Fruit fly (Drosophila melanogaster) S2 (cell line): ENCODE measurements around the gene PhKgamma.

Source experiments
- CG8478 ChIP-seq: fragments of >200 bp; optimal IDR thresholded peaks from 2 replicates; lab custom pipeline; 2018
- CTCF ChIP-seq, 2 experiments: fragments of >200 bp; optimal IDR thresholded peaks; 2 replicates each; lab custom pipeline; 2018

The PhKgamma gene

DNA sequence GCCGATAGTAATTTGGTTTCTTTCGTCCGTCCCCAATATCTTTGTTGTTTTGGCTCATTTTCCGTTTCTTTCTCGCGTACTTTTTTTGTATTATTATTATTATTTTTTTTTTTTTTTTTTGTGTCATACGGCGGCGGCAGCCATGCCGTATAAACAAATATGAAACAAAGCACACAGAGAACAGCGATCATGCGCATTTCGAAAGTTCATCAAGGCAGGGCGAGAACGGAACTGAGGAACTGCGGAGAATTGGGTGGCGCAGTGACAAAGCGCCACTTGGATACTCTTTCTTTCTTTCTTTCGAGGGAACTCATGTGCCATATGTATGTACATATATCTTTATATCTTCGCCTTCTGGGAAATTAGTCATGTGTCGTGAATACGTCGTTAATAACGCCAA is 10.5 kb upstream of the PhKgamma start:
- no peak for TF ChIP-seq CG8478
- TF ChIP-seq CTCF (optimal IDR thresholded peaks at IDR 0.05; lab: Kevin White, UChicago), result no peak

DNA sequence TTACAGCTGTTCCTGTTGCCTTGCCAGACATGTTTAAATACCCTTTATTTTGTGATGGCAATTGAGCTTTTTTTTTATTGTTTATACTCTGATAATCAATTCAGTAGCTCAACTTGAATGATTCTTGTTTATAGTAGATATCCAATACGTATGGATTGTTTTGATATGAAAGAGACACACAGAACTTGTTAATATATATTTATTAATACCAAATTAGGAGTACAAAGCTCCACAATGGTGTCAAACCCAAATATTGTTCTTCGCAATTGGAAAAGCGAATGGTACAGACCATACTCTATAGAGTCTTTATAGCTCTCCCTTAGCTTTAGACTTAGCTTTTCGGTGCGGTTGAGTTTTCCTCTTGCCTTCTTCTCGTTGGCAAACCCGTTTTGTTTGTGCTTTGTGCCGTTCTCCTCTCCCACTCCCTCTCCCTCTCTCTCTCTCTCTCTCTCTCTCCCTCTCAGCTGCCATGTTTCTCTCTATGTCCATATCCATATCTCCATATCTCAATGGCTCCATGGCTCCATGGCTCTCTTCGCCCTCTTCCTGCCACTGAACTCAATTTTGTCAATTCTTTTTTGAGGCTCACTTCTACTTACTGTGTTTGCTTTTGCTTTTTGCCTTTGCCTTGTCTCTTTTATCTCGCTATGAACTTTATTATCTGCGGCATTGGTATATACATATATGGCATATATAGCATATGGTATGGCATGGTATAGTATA is 8.9 kb upstream of the PhKgamma start:
- TF ChIP-seq CG8478 (no peak), CTCF (optimal IDR thresholded peaks at IDR 0.05; lab: Kevin White, UChicago) (no peak)

DNA sequence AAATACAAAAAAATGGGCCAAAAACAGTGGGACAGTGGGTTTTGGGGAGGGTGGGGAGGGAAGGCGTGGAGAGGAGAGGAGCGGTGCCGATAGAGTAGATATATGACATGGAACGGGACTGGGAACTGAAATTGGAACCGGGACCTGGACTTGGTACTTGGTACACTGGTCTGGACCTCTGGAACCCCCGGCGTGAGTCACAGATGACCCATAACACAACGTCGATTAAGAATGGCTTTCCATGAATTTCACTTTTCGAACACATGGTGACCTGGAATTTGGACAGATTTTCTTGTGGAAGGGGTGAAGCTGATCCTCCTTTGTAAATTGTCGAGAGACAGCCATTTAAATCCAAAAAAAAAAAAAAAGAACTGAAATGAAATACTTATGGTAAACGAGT is 8.3 kb upstream of the PhKgamma start:
- TF ChIP-seq CG8478, result no peak
- no peak for TF ChIP-seq CTCF (optimal IDR thresholded peaks at IDR 0.05; lab: Kevin White, UChicago)

DNA sequence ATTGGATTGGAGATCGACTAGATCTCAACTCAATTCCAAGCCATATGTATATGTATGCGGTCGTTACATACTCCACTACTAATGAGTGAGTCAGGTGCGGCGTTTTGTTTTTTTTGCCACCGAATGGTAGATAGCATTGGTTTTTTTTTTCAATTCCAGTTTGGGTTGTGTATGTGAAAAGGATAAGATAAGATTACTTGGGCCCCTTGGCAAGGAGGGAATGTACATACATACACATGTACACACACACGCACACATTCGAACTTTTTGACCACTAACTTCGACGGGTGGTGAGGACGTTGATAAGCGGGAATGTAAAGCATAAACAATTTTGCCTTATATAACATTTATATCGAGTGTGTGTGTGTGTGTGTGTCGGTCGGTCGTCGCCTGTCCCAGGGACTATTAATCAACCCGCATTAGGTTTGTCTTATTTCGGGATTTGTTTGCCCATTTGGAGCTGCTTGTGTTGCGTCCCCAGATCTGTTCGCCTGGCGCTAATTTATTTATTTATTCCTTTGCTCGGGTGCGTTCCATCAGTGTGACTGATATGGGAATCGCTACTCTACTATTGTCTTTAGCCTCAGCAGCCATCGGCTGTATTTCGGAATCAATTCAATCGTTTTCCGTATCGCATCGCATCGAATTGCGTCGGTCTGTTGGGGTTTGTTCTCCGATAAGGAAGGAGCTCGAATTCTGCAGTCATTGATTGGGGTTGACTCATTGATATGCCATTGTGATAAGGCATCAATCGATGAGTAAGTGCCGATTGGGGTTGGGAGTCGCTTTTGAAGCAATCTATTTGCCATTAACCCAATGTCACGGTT is 7.1 kb upstream of the PhKgamma start:
- TF ChIP-seq CG8478, result no peak
- no peak for TF ChIP-seq CTCF (optimal IDR thresholded peaks at IDR 0.05; lab: Kevin White, UChicago)

DNA sequence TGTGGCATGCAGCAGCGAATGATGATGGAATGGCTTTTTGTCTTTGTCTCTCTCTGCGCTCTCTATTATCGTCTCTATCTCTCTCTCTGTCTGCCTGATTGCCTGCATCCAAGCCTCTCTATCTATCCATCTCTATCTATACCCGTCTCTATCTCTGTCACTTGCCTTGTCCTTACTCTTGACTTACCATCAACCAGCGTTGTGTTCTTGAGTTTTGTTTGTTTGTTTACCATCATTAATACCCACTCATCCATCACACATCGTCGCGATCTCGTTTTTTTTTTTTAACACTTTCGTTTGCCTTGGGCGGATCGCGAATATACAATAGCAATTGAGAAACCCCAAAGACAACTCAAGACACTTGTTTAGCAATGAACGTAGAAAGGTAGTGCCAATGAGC is 5.3 kb upstream of the PhKgamma start:
- TF ChIP-seq CTCF (optimal IDR thresholded peaks at IDR 0.05; lab: Kevin White, UChicago), result no peak
- TF ChIP-seq CG8478, result no peak

DNA sequence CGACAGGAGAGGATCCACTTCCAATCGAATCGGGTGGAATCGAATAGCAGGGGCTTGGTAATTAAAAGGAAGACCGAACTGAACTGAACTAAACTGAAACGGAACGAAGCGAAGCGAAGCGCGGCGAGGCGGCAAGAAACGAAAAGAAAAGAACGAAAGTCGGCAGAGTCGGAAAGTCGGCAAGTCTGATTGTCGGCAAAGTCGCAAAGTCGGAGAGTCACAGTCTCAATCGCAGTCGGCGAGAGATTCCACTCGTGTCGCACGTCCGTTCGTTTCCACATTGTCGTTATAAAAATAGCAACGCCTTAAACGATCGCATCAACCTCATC is 910 bp downstream of the PhKgamma start:
- no peak for TF ChIP-seq CG8478
- no peak for TF ChIP-seq CTCF (optimal IDR thresholded peaks at IDR 0.05; lab: Kevin White, UChicago)

DNA sequence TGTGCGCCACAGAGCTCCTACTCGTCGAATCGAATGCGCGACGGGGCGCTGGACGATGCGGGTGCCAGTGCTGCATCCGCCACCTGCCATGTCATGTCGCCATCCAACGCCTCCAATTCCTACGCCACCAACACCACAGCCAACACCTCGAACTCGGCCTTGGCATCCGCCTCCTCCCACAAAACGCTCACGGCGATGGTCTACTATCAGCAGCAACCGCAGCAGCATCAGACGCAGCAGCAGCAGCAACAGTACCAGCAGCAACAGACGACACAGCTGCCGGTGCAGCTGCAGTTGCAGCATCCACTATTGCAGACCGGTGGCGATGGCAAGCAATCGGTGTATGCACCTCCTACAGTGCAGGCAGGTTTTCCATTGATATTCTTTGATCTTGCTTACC is 5.8 kb downstream of the PhKgamma start:
- TF ChIP-seq CG8478 (no peak), CTCF (optimal IDR thresholded peaks at IDR 0.05; lab: Kevin White, UChicago) (no peak)

DNA sequence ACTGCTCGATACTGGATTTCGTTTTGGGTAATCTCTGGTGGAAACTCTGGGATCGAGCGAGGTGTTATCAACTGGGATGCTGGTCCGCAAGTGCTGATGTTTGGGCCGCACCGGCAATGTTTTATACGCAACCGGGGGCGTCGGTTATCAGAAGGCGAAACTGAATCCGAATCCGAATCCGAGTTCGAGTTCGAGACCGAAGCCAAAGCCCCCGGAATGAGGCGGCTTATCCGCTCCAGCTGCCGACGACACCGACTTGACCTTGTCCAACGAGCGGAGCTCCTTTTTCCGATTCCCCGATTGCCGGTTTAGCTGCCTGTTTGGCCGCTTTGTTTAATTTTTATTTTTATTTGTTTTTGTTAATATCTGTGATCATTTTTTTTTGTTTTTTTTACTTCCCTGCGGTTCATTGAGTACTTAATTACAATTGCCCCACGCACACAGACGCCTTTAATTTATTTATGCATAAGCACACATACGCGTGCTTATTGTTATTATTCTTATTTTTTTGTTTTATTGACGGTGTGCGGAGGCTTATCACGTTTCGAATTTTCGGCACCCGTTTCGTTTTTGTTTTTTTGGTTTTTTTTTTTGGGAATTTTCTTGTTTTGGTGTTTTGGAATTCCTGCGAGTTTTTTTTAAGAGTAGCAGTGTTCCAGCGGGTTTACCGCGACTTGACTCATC is 10.1 kb downstream of the PhKgamma start, which contains the start of gene CG2444:
Gene CG2444 (minus strand): TSS at position 372 of the 684 bp plus-strand sequence.
- no peak for TF ChIP-seq CG8478
- TF ChIP-seq CTCF (optimal IDR thresholded peaks at IDR 0.05; lab: Kevin White, UChicago), result no peak

DNA sequence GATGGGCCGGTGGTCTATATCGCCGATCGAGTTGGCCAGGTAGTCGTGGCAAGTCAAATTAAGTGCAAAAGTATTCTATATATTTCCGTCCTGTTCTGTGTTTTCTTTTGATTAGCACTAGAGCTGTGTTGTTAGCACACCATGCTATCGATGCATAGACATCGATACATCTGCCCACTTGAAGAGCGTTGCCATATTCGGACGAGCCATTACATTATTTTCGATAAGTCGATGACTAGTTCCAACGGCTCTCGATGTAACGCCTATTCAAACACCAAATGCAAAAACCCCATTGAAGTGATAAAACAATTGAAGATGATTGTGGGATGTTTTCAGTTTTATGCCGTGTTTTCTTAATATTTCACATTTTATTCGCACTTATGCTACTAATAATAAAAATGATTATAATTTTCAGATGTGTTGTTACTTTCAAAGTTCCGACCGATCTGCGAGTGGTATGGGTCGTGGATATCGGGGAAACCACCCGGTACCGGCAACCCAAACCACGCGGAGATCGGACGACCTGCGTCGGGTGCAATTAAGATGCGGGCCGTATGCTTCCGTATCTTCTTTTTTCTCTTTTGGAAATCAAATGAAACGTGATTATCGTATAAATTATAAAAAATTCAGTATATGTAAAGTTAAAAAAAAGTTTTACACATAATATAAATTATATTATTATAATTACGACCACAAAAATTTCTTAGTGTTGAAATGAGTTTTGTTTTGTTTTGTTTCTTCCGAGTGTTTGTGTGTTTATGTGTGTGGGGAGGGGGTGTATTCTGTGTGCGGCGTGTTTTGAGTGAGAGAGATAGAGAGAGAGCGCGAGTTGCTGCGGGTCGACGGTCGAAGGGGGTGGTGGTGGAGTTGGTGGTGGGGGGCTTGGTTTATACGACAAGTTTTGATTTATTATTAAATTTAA is 15.1 kb downstream of the PhKgamma start, which contains the start of gene FucT6:
Gene FucT6 (minus strand): TSS at position 153 of the 922 bp plus-strand sequence.
- TF ChIP-seq CG8478 (no peak), CTCF (optimal IDR thresholded peaks at IDR 0.05; lab: Kevin White, UChicago) (peak in 1 of 2 experiments; percentile 43)

DNA sequence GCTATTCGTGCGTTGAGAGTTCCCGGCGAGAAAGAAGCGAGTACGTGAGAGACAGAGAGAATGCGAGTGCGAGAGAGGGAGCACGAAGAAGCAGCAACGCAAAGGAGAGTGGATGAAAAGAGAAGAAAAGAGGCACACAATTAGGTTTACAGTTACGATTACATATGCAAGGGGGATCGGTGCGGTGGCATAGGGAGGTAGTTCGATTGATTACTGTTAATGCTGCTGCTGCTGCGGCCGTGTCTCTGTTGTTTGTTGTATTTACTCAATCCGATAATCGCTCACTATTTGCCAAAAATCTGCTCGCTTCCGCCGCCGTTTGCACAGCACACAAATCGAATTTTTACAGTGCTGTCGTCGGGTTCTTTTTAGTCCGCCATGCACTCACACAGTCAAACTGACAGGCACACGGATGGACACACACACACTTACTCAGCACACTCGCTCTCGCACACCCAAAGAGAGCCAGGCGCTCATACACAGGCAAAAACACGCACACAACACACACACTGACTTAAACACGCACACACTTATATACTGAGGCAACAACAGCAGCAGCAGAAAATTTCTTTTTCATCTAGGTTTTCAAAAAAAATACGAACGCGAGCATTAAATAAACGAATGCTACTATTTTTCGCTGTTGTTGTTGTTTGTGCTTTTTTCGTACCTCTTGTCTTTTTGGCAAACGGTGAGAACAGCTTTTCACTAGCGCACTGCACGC is 19.0 kb downstream of the PhKgamma start:
- TF ChIP-seq CG8478 (no peak), CTCF (optimal IDR thresholded peaks at IDR 0.05; lab: Kevin White, UChicago) (no peak)

DNA sequence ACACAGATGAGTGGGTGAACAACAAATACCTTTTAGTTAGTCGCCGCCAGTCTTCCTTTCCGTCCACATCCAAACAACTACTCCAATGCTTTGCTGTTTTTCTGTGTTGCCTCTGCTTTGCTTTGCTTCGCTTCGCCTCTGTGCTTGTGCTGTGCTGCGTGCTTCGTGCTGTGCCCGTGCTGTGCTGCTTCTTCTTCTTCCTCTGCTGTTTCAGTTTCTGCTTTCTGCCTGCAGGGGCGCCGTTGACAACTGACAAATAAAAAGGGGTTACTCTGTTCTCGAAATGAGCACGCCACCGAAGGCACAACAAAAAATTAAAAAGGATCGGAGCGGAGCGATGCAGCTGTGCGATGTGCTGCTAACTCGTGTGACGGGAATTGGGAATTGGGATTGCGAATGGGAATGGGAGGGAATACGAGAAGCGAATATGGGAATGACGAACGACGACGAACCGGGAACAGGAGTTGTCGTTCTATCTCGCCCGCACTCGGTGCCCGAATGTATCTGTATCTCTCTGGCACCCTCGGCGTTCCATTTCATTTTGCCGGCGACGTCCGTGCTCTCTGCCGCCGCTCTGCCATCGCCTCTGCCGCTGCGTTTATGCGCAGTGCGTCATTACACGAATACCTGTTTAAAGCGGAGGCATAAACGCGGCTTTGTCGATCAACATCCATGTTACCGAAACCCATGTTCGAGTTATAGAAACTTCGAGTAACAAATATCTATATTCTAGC is 19.8 kb downstream of the PhKgamma start:
- TF ChIP-seq CG8478 (no peak), CTCF (optimal IDR thresholded peaks at IDR 0.05; lab: Kevin White, UChicago) (peak; percentile 48 to 63)

DNA sequence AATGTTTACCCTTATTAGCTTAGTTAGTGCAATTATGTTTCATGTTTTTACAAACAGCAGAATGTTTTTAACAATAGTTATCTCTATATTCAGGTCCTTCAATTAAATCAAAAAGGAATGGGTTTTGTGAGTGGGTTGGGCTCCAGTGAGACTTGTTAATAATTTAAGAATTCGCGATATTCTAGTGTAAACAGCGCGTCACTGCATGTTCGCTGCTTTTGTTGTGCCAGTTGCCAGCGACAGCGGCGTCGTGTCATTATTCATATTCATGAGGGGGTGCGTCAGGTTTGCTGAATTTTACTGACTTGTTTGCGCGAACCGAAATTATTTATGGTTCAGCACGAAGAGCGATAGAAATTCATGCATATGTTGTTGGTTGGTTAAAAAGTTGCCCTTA is 20.3 kb downstream of the PhKgamma start, which contains the start of gene Amun:
Gene Amun (minus strand): TSS at position 303 of the 397 bp plus-strand sequence.
- TF ChIP-seq CTCF (optimal IDR thresholded peaks at IDR 0.05; lab: Kevin White, UChicago), result no peak
- no peak for TF ChIP-seq CG8478
